Fruit fly (Drosophila melanogaster): ENCODE results near the gene polo.

polo gene

DNA sequence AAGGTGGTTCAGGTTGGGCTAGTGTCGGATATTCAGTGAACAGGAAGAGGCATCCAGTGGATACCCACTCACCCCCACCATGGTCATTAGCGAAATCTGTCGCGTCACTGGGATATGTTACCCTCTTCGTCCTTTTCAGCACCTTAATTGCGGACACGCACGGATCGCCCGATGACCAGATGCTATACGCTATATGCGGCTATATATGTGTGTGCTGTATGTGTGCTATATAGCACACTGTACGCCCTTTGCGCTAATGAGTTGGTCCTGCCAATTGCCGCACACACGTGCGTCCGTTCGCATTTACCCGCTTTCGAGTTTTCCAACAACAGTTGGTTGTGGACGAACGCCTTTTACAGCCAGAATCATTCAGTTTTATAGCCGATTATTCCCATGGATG lies 28.2 kb upstream of the polo start:
- TF ChIP-seq usp (GFP tag; optimal IDR thresholded peaks at IDR 0.05) (no peak), jim (GFP tag; optimal IDR thresholded peaks at IDR 0.05) (no peak), br (GFP tag; optimal IDR thresholded peaks at IDR 0.05) (no peak), pan (optimal IDR thresholded peaks at IDR 0.05) (no peak), psq (GFP tag; optimal IDR thresholded peaks at IDR 0.05) (no peak), dsf (GFP tag; optimal IDR thresholded peaks at IDR 0.05; ENCODE audit: borderline replicate concordance) (no peak), Rel (GFP tag; optimal IDR thresholded peaks at IDR 0.05) (no peak), Rel (tag; optimal IDR thresholded peaks at IDR 0.05) (no peak)

DNA sequence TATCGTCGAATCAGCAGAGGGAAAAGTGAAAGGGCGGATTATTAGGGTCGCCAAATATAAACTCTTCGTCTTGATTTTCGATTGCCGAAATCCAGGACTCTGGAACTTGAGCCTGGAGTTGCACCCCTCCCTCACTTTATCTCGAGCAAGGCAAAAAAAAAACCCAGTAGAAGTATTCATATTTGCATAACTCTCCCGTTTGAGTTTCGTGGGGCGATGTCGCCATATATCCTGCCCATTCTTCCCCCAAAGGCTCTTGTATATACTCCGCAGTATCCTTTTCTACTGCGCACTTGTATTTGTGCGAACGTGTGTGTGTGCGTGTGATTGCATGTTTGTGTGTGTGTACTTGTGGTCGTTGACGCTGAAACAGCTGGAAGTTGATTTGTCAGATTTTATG lies 22.4 kb upstream of the polo start:
- TF ChIP-seq sv (GFP tag; optimal IDR thresholded peaks at IDR 0.05) (no peak), Jra (GFP tag; optimal IDR thresholded peaks at IDR 0.05) (no peak), ey (GFP tag; optimal IDR thresholded peaks at IDR 0.05) (no peak), woc (GFP tag; optimal IDR thresholded peaks at IDR 0.05) (no peak), brk (GFP tag; optimal IDR thresholded peaks at IDR 0.05) (no peak), CG9705 (GFP tag; optimal IDR thresholded peaks at IDR 0.05) (no peak), Mio (GFP tag; optimal IDR thresholded peaks at IDR 0.05) (no peak), Sp1 (GFP tag; optimal IDR thresholded peaks at IDR 0.05) (no peak), Hnf4 (GFP tag; optimal IDR thresholded peaks at IDR 0.05) (no peak), fru (GFP tag; optimal IDR thresholded peaks at IDR 0.05) (no peak), psq (GFP tag; optimal IDR thresholded peaks at IDR 0.05) (no peak), Rel (GFP tag; optimal IDR thresholded peaks at IDR 0.05) (no peak), Rel (tag; optimal IDR thresholded peaks at IDR 0.05) (no peak), HLH106 (tag; optimal IDR thresholded peaks at IDR 0.05) (no peak), jim (GFP tag; optimal IDR thresholded peaks at IDR 0.05) (no peak), dl (GFP tag; optimal IDR thresholded peaks at IDR 0.05; ENCODE audit: insufficient read depth in 1 of 2, partially characterized antibody in 2 of 2) (no peak), rgr (GFP tag; optimal IDR thresholded peaks at IDR 0.05) (no peak)

DNA sequence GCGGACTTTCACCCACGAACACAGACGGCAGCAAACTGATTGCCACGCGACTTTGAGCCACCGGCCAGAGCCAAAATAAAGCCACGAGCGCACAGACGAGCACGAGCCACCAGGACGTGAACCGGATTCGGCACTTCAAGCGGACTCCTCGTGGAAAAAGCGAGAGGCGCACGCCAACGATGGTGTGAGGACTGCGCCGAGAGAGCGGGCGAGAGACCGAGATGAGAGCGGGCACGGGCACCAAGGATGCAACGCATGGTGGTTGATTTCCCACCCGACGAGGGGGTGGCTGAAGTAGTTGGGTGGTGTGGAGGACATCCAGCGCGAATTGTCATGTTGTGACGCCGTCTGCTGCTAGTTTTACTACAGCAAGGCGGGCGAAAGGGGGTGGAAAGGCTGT lies 14.4 kb upstream of the polo start, which contains the start of gene gogo:
Gene gogo, minus strand, starts transcription at position 39 of the 400 bp plus-strand sequence.
- TF ChIP-seq dl (GFP tag; optimal IDR thresholded peaks at IDR 0.05; ENCODE audit: insufficient read depth in 1 of 2, partially characterized antibody in 2 of 2) (peak in 1 of 2 experiments; percentile 34), Dif (GFP tag; optimal IDR thresholded peaks at IDR 0.05; ENCODE audit: partially characterized antibody) (no peak)

DNA sequence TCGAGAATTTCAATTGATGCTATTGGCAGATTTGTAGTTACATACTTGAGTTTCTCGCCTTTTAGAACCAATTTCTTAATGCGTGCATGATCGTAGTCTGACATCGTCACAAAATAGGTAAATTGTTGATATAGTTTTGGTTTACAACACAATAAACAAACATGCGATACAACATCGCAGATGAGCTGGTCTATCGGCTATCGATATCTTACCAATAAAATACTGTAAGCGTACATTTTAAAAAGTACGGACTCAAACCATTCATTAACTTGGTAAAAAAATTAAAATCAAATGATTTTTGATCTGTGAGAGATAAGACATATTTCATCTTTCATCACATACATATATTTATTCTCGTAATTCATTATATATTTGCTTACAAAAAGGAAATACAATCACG lies 12.7 kb upstream of the polo start, which contains the start of gene FRG1:
Gene FRG1, minus strand, starts transcription at position 175 of the 400 bp plus-strand sequence.
- TF ChIP-seq fru (GFP tag; optimal IDR thresholded peaks at IDR 0.05) (no peak), Hnf4 (GFP tag; optimal IDR thresholded peaks at IDR 0.05) (no peak), tai (GFP tag; optimal IDR thresholded peaks at IDR 0.05) (no peak), Hr78 (GFP tag; optimal IDR thresholded peaks at IDR 0.05) (no peak), dsf (GFP tag; optimal IDR thresholded peaks at IDR 0.05; ENCODE audit: borderline replicate concordance) (no peak), usp (GFP tag; optimal IDR thresholded peaks at IDR 0.05) (no peak), Rel (GFP tag; optimal IDR thresholded peaks at IDR 0.05) (no peak), Rel (tag; optimal IDR thresholded peaks at IDR 0.05) (no peak), N (GFP tag; optimal IDR thresholded peaks at IDR 0.05) (no peak), ey (GFP tag; optimal IDR thresholded peaks at IDR 0.05) (no peak), Vsx2 (GFP tag; optimal IDR thresholded peaks at IDR 0.05; ENCODE audit: partially characterized antibody) (no peak), CrebA (GFP tag; optimal IDR thresholded peaks at IDR 0.05; ENCODE audit: borderline replicate concordance) (no peak), jim (GFP tag; optimal IDR thresholded peaks at IDR 0.05) (no peak), CG32264 (GFP tag; optimal IDR thresholded peaks at IDR 0.05) (no peak), h (GFP tag; optimal IDR thresholded peaks at IDR 0.05) (no peak), Dif (GFP tag; optimal IDR thresholded peaks at IDR 0.05; ENCODE audit: partially characterized antibody) (no peak), sage (GFP tag; optimal IDR thresholded peaks at IDR 0.05) (no peak), dmrt93B (GFP tag; optimal IDR thresholded peaks at IDR 0.05) (no peak), psq (GFP tag; optimal IDR thresholded peaks at IDR 0.05) (no peak), sv (GFP tag; optimal IDR thresholded peaks at IDR 0.05) (no peak)

DNA sequence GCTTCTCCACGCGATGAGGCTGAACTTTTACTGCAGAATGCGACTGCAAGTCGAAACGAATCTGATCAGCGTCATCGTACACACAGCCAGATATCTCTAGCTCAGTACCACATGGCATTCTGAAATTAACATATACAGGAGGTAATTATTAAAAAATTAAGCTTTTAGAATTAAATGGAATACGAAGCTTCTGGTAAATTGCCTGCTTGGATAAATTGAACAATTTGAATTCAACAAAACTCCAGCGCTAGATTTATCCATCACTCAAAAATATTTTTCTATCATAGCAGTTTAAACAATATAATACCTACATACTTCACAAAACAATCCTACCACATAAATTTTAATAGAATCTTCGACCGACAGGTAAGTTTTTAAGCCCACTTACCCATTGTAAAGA lies 10.3 kb upstream of the polo start, which contains the start of gene SCCRO4:
Gene SCCRO4, plus strand, starts transcription at position 301 of the 400 bp plus-strand sequence.
- TF ChIP-seq lola (GFP tag; optimal IDR thresholded peaks at IDR 0.05) (no peak), usp (GFP tag; optimal IDR thresholded peaks at IDR 0.05) (no peak), Mio (GFP tag; optimal IDR thresholded peaks at IDR 0.05) (no peak), ey (GFP tag; optimal IDR thresholded peaks at IDR 0.05) (no peak), dsf (GFP tag; optimal IDR thresholded peaks at IDR 0.05; ENCODE audit: borderline replicate concordance) (no peak), br (GFP tag; optimal IDR thresholded peaks at IDR 0.05) (no peak), tai (GFP tag; optimal IDR thresholded peaks at IDR 0.05) (no peak), foxo (GFP tag; optimal IDR thresholded peaks at IDR 0.05) (no peak), dmrt93B (GFP tag; optimal IDR thresholded peaks at IDR 0.05) (no peak), woc (GFP tag; optimal IDR thresholded peaks at IDR 0.05) (no peak), h (GFP tag; optimal IDR thresholded peaks at IDR 0.05) (no peak), jim (GFP tag; optimal IDR thresholded peaks at IDR 0.05) (no peak), Vsx2 (GFP tag; optimal IDR thresholded peaks at IDR 0.05; ENCODE audit: partially characterized antibody) (no peak), dl (GFP tag; optimal IDR thresholded peaks at IDR 0.05; ENCODE audit: insufficient read depth in 1 of 2, partially characterized antibody in 2 of 2) (no peak), Myc (optimal IDR thresholded peaks at IDR 0.05) (no peak), Sp1 (GFP tag; optimal IDR thresholded peaks at IDR 0.05) (no peak), CrebA (GFP tag; optimal IDR thresholded peaks at IDR 0.05; ENCODE audit: borderline replicate concordance) (no peak)

All from whole organism, wandering third instar larva.